Worm (Caenorhabditis elegans) whole organism, L4/young adult: ENCODE data around the gene F25B4.4.

Experiments used
- W03F9.2 ChIP-seq: fragments of 150-350 bp; optimal IDR thresholded peaks from 2 replicates; lab custom pipeline; 2014; ENCODE audit warnings: missing biosample characterization, missing genetic modification characterization
- dao-5 ChIP-seq: sonication (generic microtip); optimal IDR thresholded peaks from 2 replicates; lab custom pipeline; 2016; ENCODE audit warnings: missing genotype, missing genetic modification characterization, moderate library complexity, missing compliant biosample characterization
- him-1 ChIP-seq: sonication (generic microtip); optimal IDR thresholded peaks from 2 replicates; lab custom pipeline; 2016; ENCODE audit warnings: missing genotype, missing genetic modification reagents, missing genetic modification characterization, missing compliant biosample characterization

- TF ChIP-seq him-1 (tag; lab: Kevin White, UChicago) (no peak), dao-5 (no peak), W03F9.2 (tag; lab: Kevin White, UChicago) (no peak)
These were observed 46.1 kb downstream of the F25B4.4 start, which contains the start of gene K09H11.15 for ce11 chrV:5730783-5731182.
